Worm (Caenorhabditis elegans): ENCODE data around the gene F47D2.11.

Gene F47D2.11

DNA sequence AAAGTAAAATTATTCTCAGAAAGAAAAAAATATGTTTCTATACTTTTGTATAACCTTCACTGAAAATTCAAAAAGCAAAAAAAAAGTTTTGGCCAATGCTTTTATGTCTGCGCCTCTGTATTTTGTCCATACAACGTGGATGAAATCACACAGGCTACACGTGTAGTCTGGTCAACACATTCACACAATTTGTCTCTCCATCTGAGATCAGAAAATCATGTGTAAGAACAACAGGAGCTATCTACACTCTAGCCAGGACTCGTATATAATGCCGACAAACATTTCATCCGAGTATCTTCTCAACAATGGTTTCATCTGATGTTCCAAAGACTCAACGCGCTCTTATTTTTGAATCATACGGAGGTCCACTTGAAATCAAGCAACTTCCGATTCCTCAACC lies 31.0 kb upstream of the F47D2.11 start, which contains the start of gene D2063.1:
D2063.1 (plus strand) TSS at position 281 of the 400 bp plus-strand sequence.
- no peak for TF ChIP-seq hnd-1 (tag; optimal IDR thresholded peaks at IDR 0.05)
- no peak for TF ChIP-seq scrt-1 (GFP tag; IDR thresholded peaks at IDR 0.05)
- no peak for TF ChIP-seq tra-4 (tag; optimal IDR thresholded peaks at IDR 0.05)
- no peak for TF ChIP-seq ceh-36 (tag; optimal IDR thresholded peaks at IDR 0.05)
- no peak for TF ChIP-seq tbx-37 (GFP tag; conservative IDR thresholded peaks at IDR 0.05)
- no peak for TF ChIP-seq B0310.2 (tag; optimal IDR thresholded peaks at IDR 0.05)
- no peak for TF ChIP-seq ama-1 (optimal IDR thresholded peaks at IDR 0.05)
- no peak for TF ChIP-seq ceh-13 (GFP tag; optimal IDR thresholded peaks at IDR 0.05)
- no peak for TF ChIP-seq hmbx-1 (tag; optimal IDR thresholded peaks at IDR 0.05)
- no peak for TF ChIP-seq sea-1 (GFP tag; conservative IDR thresholded peaks at IDR 0.05)
- TF ChIP-seq aly-1 (tag; optimal IDR thresholded peaks at IDR 0.05) = no peak
- TF ChIP-seq pes-1 (GFP tag; IDR thresholded peaks at IDR 0.05) = no peak
- no peak for TF ChIP-seq hmg-4 (GFP tag; optimal IDR thresholded peaks at IDR 0.05)
- TF ChIP-seq F13C5.2 (tag; optimal IDR thresholded peaks at IDR 0.05) = no peak
- TF ChIP-seq ets-7 (tag; optimal IDR thresholded peaks at IDR 0.05) = no peak
- TF ChIP-seq flt-1 (GFP tag; IDR thresholded peaks at IDR 0.05) = no peak

DNA sequence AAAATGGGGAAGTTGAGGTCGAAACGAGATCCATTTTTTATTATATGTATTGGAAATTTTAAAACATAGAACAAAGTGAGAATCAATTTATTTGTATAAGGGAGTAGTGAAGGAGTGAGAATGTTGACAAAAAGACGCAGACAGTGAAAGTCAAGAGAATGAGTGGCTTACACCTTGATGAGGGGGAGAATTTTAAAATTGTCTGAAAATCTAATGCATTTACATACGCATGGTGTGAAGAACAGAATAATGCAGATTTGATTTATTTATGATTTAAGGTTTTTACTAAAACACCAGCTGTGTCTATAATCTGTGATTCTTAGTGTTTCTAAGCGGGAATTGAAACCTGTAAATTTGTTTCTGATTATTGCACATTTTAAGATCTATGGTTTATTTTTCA lies 29.6 kb upstream of the F47D2.11 start, which contains the start of gene nhr-125:
nhr-125 (minus strand) TSS at position 101 of the 400 bp plus-strand sequence.
- TF ChIP-seq pes-1 (GFP tag; IDR thresholded peaks at IDR 0.05) (no peak), tbx-37 (GFP tag; conservative IDR thresholded peaks at IDR 0.05) (no peak), scrt-1 (GFP tag; IDR thresholded peaks at IDR 0.05) (no peak), hnd-1 (tag; optimal IDR thresholded peaks at IDR 0.05) (no peak), ceh-13 (GFP tag; optimal IDR thresholded peaks at IDR 0.05) (no peak), tra-4 (tag; optimal IDR thresholded peaks at IDR 0.05) (no peak), F13C5.2 (tag; optimal IDR thresholded peaks at IDR 0.05) (no peak), flt-1 (GFP tag; IDR thresholded peaks at IDR 0.05) (no peak)

DNA sequence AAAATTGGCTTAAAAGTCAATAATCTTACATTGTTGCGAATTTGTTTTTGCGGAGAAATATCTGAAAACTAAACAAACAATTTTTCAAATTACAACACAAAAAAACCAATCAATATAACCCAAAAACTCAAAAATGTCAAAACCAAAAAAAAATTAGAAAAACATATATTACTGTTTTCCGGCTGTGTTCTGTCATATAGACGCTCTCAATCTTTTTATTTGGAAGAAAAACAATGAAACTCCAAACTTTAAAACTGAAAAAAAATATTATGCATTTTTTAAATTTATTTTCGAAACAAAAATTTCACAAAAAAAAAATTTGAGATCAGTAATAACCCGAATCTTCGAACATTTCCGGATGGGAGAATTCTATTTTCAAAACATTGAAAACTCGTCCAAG lies 26.9 kb upstream of the F47D2.11 start, which contains the start of gene R02D1.2:
R02D1.2 (minus strand) TSS at position 101 of the 400 bp plus-strand sequence.
- no peak for TF ChIP-seq tbx-11 (GFP tag; IDR thresholded peaks at IDR 0.05)
- TF ChIP-seq hmg-4 (GFP tag; optimal IDR thresholded peaks at IDR 0.05) = no peak
- no peak for TF ChIP-seq ets-7 (tag; optimal IDR thresholded peaks at IDR 0.05)
- no peak for TF ChIP-seq hmbx-1 (tag; optimal IDR thresholded peaks at IDR 0.05)
- TF ChIP-seq scrt-1 (GFP tag; IDR thresholded peaks at IDR 0.05) = no peak
- no peak for TF ChIP-seq ama-1 (optimal IDR thresholded peaks at IDR 0.05)

DNA sequence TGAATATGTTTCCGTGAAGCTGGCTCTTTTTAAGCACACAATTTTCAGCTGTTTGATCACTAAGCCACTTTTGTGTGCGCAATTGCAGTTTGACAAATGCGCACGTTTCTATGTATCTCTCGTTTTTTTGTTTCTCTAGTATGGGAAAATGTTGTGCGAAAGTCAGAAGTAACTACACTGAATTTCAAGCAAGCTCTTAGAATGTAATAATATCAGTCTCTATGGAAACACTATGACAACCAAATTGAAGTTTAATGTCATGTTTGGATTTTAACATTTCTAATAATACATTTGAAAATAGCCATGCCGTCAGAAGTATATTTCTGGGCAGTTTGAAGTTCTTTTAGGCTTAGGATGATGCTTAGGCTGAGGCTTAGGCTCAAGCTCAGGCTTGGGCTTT lies 24.0 kb upstream of the F47D2.11 start, which contains the start of gene ZC132.9:
ZC132.9 (minus strand) TSS at position 101 of the 400 bp plus-strand sequence.
- no peak for TF ChIP-seq B0310.2 (tag; optimal IDR thresholded peaks at IDR 0.05)
- TF ChIP-seq F13C5.2 (tag; optimal IDR thresholded peaks at IDR 0.05) = no peak
- no peak for TF ChIP-seq scrt-1 (GFP tag; IDR thresholded peaks at IDR 0.05)
- no peak for TF ChIP-seq hmg-4 (GFP tag; optimal IDR thresholded peaks at IDR 0.05)
- TF ChIP-seq ceh-13 (GFP tag; optimal IDR thresholded peaks at IDR 0.05) = no peak
- no peak for TF ChIP-seq flt-1 (GFP tag; IDR thresholded peaks at IDR 0.05)
- no peak for TF ChIP-seq tbx-37 (GFP tag; conservative IDR thresholded peaks at IDR 0.05)
- no peak for TF ChIP-seq hmbx-1 (tag; optimal IDR thresholded peaks at IDR 0.05)
- TF ChIP-seq pes-1 (GFP tag; IDR thresholded peaks at IDR 0.05) = no peak
- no peak for TF ChIP-seq aly-1 (tag; optimal IDR thresholded peaks at IDR 0.05)
- no peak for TF ChIP-seq hnd-1 (tag; optimal IDR thresholded peaks at IDR 0.05)
- no peak for TF ChIP-seq sea-1 (GFP tag; conservative IDR thresholded peaks at IDR 0.05)
- TF ChIP-seq ceh-36 (tag; optimal IDR thresholded peaks at IDR 0.05) = no peak
- TF ChIP-seq tbx-11 (GFP tag; IDR thresholded peaks at IDR 0.05) = no peak
- TF ChIP-seq tra-4 (tag; optimal IDR thresholded peaks at IDR 0.05) = no peak
- no peak for TF ChIP-seq ama-1 (optimal IDR thresholded peaks at IDR 0.05)
- TF ChIP-seq ets-7 (tag; optimal IDR thresholded peaks at IDR 0.05) = no peak

DNA sequence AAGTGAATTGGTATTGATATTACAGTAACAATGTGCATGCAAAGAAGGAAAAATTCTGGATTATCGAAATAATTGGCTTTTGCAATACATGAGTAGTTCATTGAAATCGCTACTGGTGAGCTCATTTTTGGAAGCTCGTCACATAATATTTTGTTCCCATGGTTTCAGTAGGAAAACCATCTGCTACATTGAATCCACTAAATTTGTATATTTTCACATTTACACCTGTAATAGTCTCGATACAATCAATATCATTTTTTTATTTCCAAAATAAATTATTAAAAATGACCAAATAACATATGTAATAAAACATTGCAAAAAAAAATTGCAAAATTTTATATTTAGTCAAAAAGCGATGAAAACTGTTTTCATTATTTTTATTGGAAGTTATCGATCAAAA lies 19.2 kb upstream of the F47D2.11 start, which contains the start of gene srh-192:
srh-192 (minus strand) TSS at position 101 of the 400 bp plus-strand sequence.
- no peak for TF ChIP-seq ets-7 (tag; optimal IDR thresholded peaks at IDR 0.05)
- no peak for TF ChIP-seq sea-1 (GFP tag; conservative IDR thresholded peaks at IDR 0.05)
- no peak for TF ChIP-seq hnd-1 (tag; optimal IDR thresholded peaks at IDR 0.05)
- no peak for TF ChIP-seq tra-4 (tag; optimal IDR thresholded peaks at IDR 0.05)
- no peak for TF ChIP-seq F13C5.2 (tag; optimal IDR thresholded peaks at IDR 0.05)
- no peak for TF ChIP-seq B0310.2 (tag; optimal IDR thresholded peaks at IDR 0.05)
- no peak for TF ChIP-seq tbx-37 (GFP tag; conservative IDR thresholded peaks at IDR 0.05)
- no peak for TF ChIP-seq hmbx-1 (tag; optimal IDR thresholded peaks at IDR 0.05)
- no peak for TF ChIP-seq ama-1 (optimal IDR thresholded peaks at IDR 0.05)
- no peak for TF ChIP-seq ceh-36 (tag; optimal IDR thresholded peaks at IDR 0.05)
- no peak for TF ChIP-seq flt-1 (GFP tag; IDR thresholded peaks at IDR 0.05)
- no peak for TF ChIP-seq aly-1 (tag; optimal IDR thresholded peaks at IDR 0.05)
- TF ChIP-seq hmg-4 (GFP tag; optimal IDR thresholded peaks at IDR 0.05) = no peak
- no peak for TF ChIP-seq scrt-1 (GFP tag; IDR thresholded peaks at IDR 0.05)
- TF ChIP-seq tbx-11 (GFP tag; IDR thresholded peaks at IDR 0.05) = no peak
- TF ChIP-seq pes-1 (GFP tag; IDR thresholded peaks at IDR 0.05) = no peak

DNA sequence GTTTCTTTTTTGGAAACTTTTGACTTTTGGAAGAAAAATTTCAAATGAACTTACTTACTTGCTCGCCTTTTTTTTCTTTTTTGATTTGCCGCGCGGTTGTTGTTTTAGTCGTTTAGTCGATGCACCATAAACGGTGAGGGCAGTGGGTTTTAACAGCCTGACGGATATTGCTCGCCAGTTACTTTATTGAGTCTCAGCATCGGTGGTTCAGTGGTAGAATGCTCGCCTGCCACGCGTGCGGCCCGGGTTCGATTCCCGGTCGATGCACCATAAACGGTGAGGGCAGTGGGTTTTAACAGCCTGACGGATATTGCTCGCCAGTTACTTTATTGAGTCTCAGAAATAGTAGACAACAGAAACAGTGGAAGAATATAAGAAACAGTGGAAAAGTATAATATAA lies 14.6 kb upstream of the F47D2.11 start:
- peak; percentile 68 for TF ChIP-seq pes-1 (GFP tag; IDR thresholded peaks at IDR 0.05)
- TF ChIP-seq sea-1 (GFP tag; conservative IDR thresholded peaks at IDR 0.05) = 0 out of 2 replicates have a peak, but pooled peaks have one; percentile 35
- TF ChIP-seq scrt-1 (GFP tag; IDR thresholded peaks at IDR 0.05) = peak; percentile 46; the same call in 1 of the 2 replicates
- peak; percentile 23; the same call in 1 of the 2 replicates for TF ChIP-seq flt-1 (GFP tag; IDR thresholded peaks at IDR 0.05)

DNA sequence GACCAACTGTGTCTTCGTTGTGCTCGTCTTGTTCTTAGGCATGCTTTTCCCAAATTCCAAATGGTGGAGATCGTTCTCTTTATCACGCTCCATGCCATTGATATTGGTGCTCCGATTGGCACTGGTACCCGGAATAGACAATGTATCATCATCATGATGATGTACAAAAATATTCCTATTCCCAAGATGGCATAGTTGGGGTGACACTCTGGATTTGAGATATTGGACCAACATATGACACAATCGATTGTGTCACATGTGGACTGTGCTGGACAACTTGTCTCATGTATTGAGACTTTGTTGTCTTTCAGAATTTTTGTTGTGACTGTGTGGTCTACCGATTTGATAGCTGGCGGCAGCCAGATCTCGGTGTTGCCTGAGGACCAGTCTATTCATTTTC lies 8.4 kb upstream of the F47D2.11 start:
- TF ChIP-seq ceh-36 (tag; optimal IDR thresholded peaks at IDR 0.05) = no peak
- TF ChIP-seq tbx-11 (GFP tag; IDR thresholded peaks at IDR 0.05) = no peak
- no peak for TF ChIP-seq tbx-37 (GFP tag; conservative IDR thresholded peaks at IDR 0.05)
- no peak for TF ChIP-seq pes-1 (GFP tag; IDR thresholded peaks at IDR 0.05)
- no peak for TF ChIP-seq ets-7 (tag; optimal IDR thresholded peaks at IDR 0.05)
- TF ChIP-seq F13C5.2 (tag; optimal IDR thresholded peaks at IDR 0.05) = no peak
- TF ChIP-seq B0310.2 (tag; optimal IDR thresholded peaks at IDR 0.05) = no peak
- no peak for TF ChIP-seq hmbx-1 (tag; optimal IDR thresholded peaks at IDR 0.05)
- TF ChIP-seq scrt-1 (GFP tag; IDR thresholded peaks at IDR 0.05) = no peak
- TF ChIP-seq ama-1 (optimal IDR thresholded peaks at IDR 0.05) = no peak
- TF ChIP-seq tra-4 (tag; optimal IDR thresholded peaks at IDR 0.05) = no peak
- no peak for TF ChIP-seq hnd-1 (tag; optimal IDR thresholded peaks at IDR 0.05)
- no peak for TF ChIP-seq aly-1 (tag; optimal IDR thresholded peaks at IDR 0.05)
- no peak for TF ChIP-seq ceh-13 (GFP tag; optimal IDR thresholded peaks at IDR 0.05)
- no peak for TF ChIP-seq sea-1 (GFP tag; conservative IDR thresholded peaks at IDR 0.05)
- no peak for TF ChIP-seq hmg-4 (GFP tag; optimal IDR thresholded peaks at IDR 0.05)
- TF ChIP-seq flt-1 (GFP tag; IDR thresholded peaks at IDR 0.05) = no peak
